Fruit fly (Drosophila melanogaster) whole organism, wandering third instar larva: ENCODE results near the gene CG7692.

Experiments
- Abd-B ChIP-seq: fragments of >200 bp; optimal IDR thresholded peaks from 2 replicates; lab custom pipeline; 2017; ENCODE audit warnings: missing biosample characterization, missing genetic modification characterization
- CG9705 ChIP-seq: fragments of 200-800 bp; sonication (Bioruptor generic); optimal IDR thresholded peaks from 2 replicates; lab custom pipeline; 2018; ENCODE audit warnings: missing biosample characterization, mild to moderate bottlenecking, missing genetic modification characterization
- OdsH ChIP-seq: fragments of 200-800 bp; sonication (Bioruptor generic); optimal IDR thresholded peaks from 2 replicates; lab custom pipeline; 2016; ENCODE audit warnings: missing biosample characterization, mild to moderate bottlenecking, missing genetic modification characterization
- Rel ChIP-seq, 2 experiments: fragments of 200-800 bp; sonication (Bioruptor generic) in 1 of 2; optimal IDR thresholded peaks; 2 replicates in 1 of 2; 3 replicates in 1 of 2; lab custom pipeline; 2016 to 2019; ENCODE audit warnings: mild to moderate bottlenecking in 2 of 2, missing biosample characterization in 2 of 2, missing genetic modification characterization in 2 of 2, moderate library complexity in 1 of 2
- fru ChIP-seq: fragments of 200-800 bp; sonication (Bioruptor generic); optimal IDR thresholded peaks from 3 replicates; lab custom pipeline; 2016; ENCODE audit warnings: missing biosample characterization, mild to moderate bottlenecking, missing genetic modification characterization
- lola ChIP-seq: fragments of >200 bp; optimal IDR thresholded peaks from 2 replicates; lab custom pipeline; 2017; ENCODE audit warnings: missing biosample characterization, missing genetic modification characterization
- pan ChIP-seq: fragments of >200 bp; optimal IDR thresholded peaks from 2 replicates; lab custom pipeline; 2017
- sage ChIP-seq: fragments of 200-800 bp; sonication (Bioruptor generic); optimal IDR thresholded peaks from 2 replicates; lab custom pipeline; 2016; ENCODE audit warnings: missing biosample characterization, mild to moderate bottlenecking, missing genetic modification characterization

dm6 chr3L:17383285-17383684, 31.7 kb downstream of the CG7692 start:
- TF ChIP-seq sage (no peak), CG9705 (GFP tag; lab: Kevin White, UChicago) (no peak), Rel (GFP tag; optimal IDR thresholded peaks at IDR 0.05; lab: Kevin White, UChicago) (no peak), Rel (tag; optimal IDR thresholded peaks at IDR 0.05; lab: Kevin White, UChicago) (no peak), fru (no peak), Abd-B (no peak), pan (lab: Kevin White, UChicago) (no peak), OdsH (GFP tag; lab: Kevin White, UChicago) (no peak), lola (GFP tag; lab: Kevin White, UChicago) (no peak)
